Worm (Caenorhabditis elegans): ENCODE results near the gene rps-27.

Gene rps-27

ce11 chrV:141257-141656 is 37.4 kb upstream of the rps-27 start, which contains the start of gene W03F9.11:
Gene W03F9.11 (minus strand): TSS chrV:141357.
- TF ChIP-seq nhr-25 (tag; optimal IDR thresholded peaks at IDR 0.05): no peak
- TF ChIP-seq zag-1 (tag; optimal IDR thresholded peaks at IDR 0.05): no peak
- no peak for TF ChIP-seq mab-5 (tag; optimal IDR thresholded peaks at IDR 0.05)
- TF ChIP-seq sma-3 (GFP tag; optimal IDR thresholded peaks at IDR 0.05): no peak
- TF ChIP-seq lsy-2 (tag; optimal IDR thresholded peaks at IDR 0.05): no peak
- no peak for TF ChIP-seq Y55F3AM.14 (GFP tag; optimal IDR thresholded peaks at IDR 0.05)
- no peak for TF ChIP-seq C34F6.9 (tag; optimal IDR thresholded peaks at IDR 0.05)
- no peak for TF ChIP-seq egl-27 (tag; optimal IDR thresholded peaks at IDR 0.05)
- TF ChIP-seq lin-39 (tag; optimal IDR thresholded peaks at IDR 0.05): no peak
- TF ChIP-seq elt-3 (tag; optimal IDR thresholded peaks at IDR 0.05): no peak
- no peak for TF ChIP-seq skn-1 (tag; optimal IDR thresholded peaks at IDR 0.05)
- TF ChIP-seq ceh-16 (tag; optimal IDR thresholded peaks at IDR 0.05): no peak
- no peak for TF ChIP-seq lin-11 (tag; optimal IDR thresholded peaks at IDR 0.05)
- TF ChIP-seq fos-1 (tag; optimal IDR thresholded peaks at IDR 0.05): no peak
- TF ChIP-seq nhr-77 (tag; optimal IDR thresholded peaks at IDR 0.05): no peak
- TF ChIP-seq unc-62 (GFP tag; optimal IDR thresholded peaks at IDR 0.05): no peak
- TF ChIP-seq nhr-237 (tag; optimal IDR thresholded peaks at IDR 0.05): no peak
- no peak for TF ChIP-seq aly-2 (tag; optimal IDR thresholded peaks at IDR 0.05)

ce11 chrV:138592-138991 is 34.7 kb upstream of the rps-27 start, which contains the start of gene W03F9.9:
Gene W03F9.9 (plus strand): TSS chrV:138892.
- no peak for TF ChIP-seq lin-13 (GFP tag; optimal IDR thresholded peaks at IDR 0.05)
- no peak for TF ChIP-seq nhr-21 (tag; optimal IDR thresholded peaks at IDR 0.05)
- TF ChIP-seq ztf-11 (tag; optimal IDR thresholded peaks at IDR 0.05): no peak
- TF ChIP-seq mbf-1 (tag; optimal IDR thresholded peaks at IDR 0.05): no peak
- no peak for TF ChIP-seq crh-2 (tag; optimal IDR thresholded peaks at IDR 0.05)
- no peak for TF ChIP-seq ztf-4 (tag; optimal IDR thresholded peaks at IDR 0.05)
- no peak for TF ChIP-seq nhr-12 (tag; optimal IDR thresholded peaks at IDR 0.05)
- no peak for TF ChIP-seq dmd-4 (tag; optimal IDR thresholded peaks at IDR 0.05)
- TF ChIP-seq aly-2 (tag; optimal IDR thresholded peaks at IDR 0.05): no peak
- no peak for TF ChIP-seq snpc-4 (tag; optimal IDR thresholded peaks at IDR 0.05)
- TF ChIP-seq elt-3 (tag; optimal IDR thresholded peaks at IDR 0.05): no peak

ce11 chrV:137667-138066 is 33.8 kb upstream of the rps-27 start:
- no peak for TF ChIP-seq mbf-1 (tag; optimal IDR thresholded peaks at IDR 0.05)

- no peak for TF ChIP-seq nhr-6 (tag; optimal IDR thresholded peaks at IDR 0.05)
- no peak for TF ChIP-seq aly-2 (tag; optimal IDR thresholded peaks at IDR 0.05)
- no peak for TF ChIP-seq nhr-129 (tag; optimal IDR thresholded peaks at IDR 0.05)
- no peak for TF ChIP-seq ama-1 (optimal IDR thresholded peaks at IDR 0.05)
- no peak for TF ChIP-seq mdl-1 (tag; optimal IDR thresholded peaks at IDR 0.05)
- no peak for TF ChIP-seq crh-2 (tag; optimal IDR thresholded peaks at IDR 0.05)
- TF ChIP-seq lin-39 (tag; optimal IDR thresholded peaks at IDR 0.05): no peak
- no peak for TF ChIP-seq nhr-77 (tag; optimal IDR thresholded peaks at IDR 0.05)
- TF ChIP-seq zag-1 (tag; optimal IDR thresholded peaks at IDR 0.05): no peak
- TF ChIP-seq ceh-16 (tag; optimal IDR thresholded peaks at IDR 0.05): no peak
- no peak for TF ChIP-seq gmeb-1 (tag; optimal IDR thresholded peaks at IDR 0.05)
These were observed 26.3 kb upstream of the rps-27 start for ce11 chrV:130186-130585.

ce11 chrV:127882-128281 is 24.0 kb upstream of the rps-27 start, which contains the start of the genes W03F9.2 and sftb-2:
Gene W03F9.2 (minus strand): TSS chrV:128034.
Gene sftb-2 (plus strand): TSS chrV:128237.
- peak; percentile 71 for TF ChIP-seq unc-55 (GFP tag; optimal IDR thresholded peaks at IDR 0.05)
- peak; percentile 66 for TF ChIP-seq gmeb-1 (tag; optimal IDR thresholded peaks at IDR 0.05)
- peak; percentile 15 to 66 for TF ChIP-seq lsy-2 (tag; optimal IDR thresholded peaks at IDR 0.05)
- peak; percentile 68 for TF ChIP-seq C34F6.9 (tag; optimal IDR thresholded peaks at IDR 0.05)
- peak; percentile 7 for TF ChIP-seq lin-13 (GFP tag; optimal IDR thresholded peaks at IDR 0.05)
- TF ChIP-seq ztf-4 (tag; optimal IDR thresholded peaks at IDR 0.05): no peak
- TF ChIP-seq nhr-23 (tag; optimal IDR thresholded peaks at IDR 0.05): no peak
- peak; percentile 0 for TF ChIP-seq F13H6.1 (tag; optimal IDR thresholded peaks at IDR 0.05)
- no peak for TF ChIP-seq blmp-1 (tag; optimal IDR thresholded peaks at IDR 0.05; ENCODE audit: insufficient read depth)

Measured in whole organism, L2 larva.